Fruit fly (Drosophila melanogaster) whole organism, wandering third instar larva: ENCODE data around the gene Or9a.

Experiments used
- Abd-B ChIP-seq: fragments of >200 bp; optimal IDR thresholded peaks from 2 replicates; lab custom pipeline; 2017; ENCODE audit warnings: missing biosample characterization, missing genetic modification characterization
- CG32264 ChIP-seq: fragments of 200-800 bp; sonication (Bioruptor generic); optimal IDR thresholded peaks from 2 replicates; lab custom pipeline; 2016; ENCODE audit warnings: missing biosample characterization, missing genetic modification characterization
- CG9705 ChIP-seq: fragments of 200-800 bp; sonication (Bioruptor generic); optimal IDR thresholded peaks from 2 replicates; lab custom pipeline; 2018; ENCODE audit warnings: missing biosample characterization, mild to moderate bottlenecking, missing genetic modification characterization
- CrebA ChIP-seq: fragments of 200-800 bp; sonication (Bioruptor generic); optimal IDR thresholded peaks from 2 replicates; lab custom pipeline; 2016; ENCODE audit warnings: missing biosample characterization, mild to moderate bottlenecking, missing genetic modification characterization, borderline replicate concordance
- Dif ChIP-seq: fragments of 200-275, 200-300 bp; sonication (Bioruptor generic); optimal IDR thresholded peaks from 2 replicates; lab custom pipeline; 2018; ENCODE audit warnings: missing biosample characterization, missing genetic modification characterization; ENCODE audit not compliant: partially characterized antibody
- GATAd ChIP-seq: sonication (Bioruptor generic); optimal IDR thresholded peaks from 2 replicates; lab custom pipeline; 2016; ENCODE audit warnings: missing biosample characterization, missing genetic modification characterization
- HLH106 ChIP-seq: fragments of 200-800 bp; optimal IDR thresholded peaks from 3 replicates; lab custom pipeline; 2019; ENCODE audit warnings: missing biosample characterization, mild to moderate bottlenecking, missing genetic modification characterization, moderate library complexity
- Hnf4 ChIP-seq: fragments of 200-800 bp; sonication (Bioruptor generic); optimal IDR thresholded peaks from 2 replicates; lab custom pipeline; 2016; ENCODE audit warnings: missing biosample characterization, mild to moderate bottlenecking, missing genetic modification characterization
- Hr83 ChIP-seq: fragments of 200-300 bp; sonication (Bioruptor generic); optimal IDR thresholded peaks from 2 replicates; lab custom pipeline; 2016; ENCODE audit warnings: missing biosample characterization, mild to moderate bottlenecking, missing genetic modification characterization, moderate library complexity; ENCODE audit not compliant: poor library complexity, severe bottlenecking
- Jra ChIP-seq: sonication (Bioruptor generic); optimal IDR thresholded peaks from 2 replicates; lab custom pipeline; 2016; ENCODE audit warnings: missing biosample characterization, missing genetic modification characterization
- Mio ChIP-seq: sonication (Bioruptor generic); optimal IDR thresholded peaks from 2 replicates; lab custom pipeline; 2016; ENCODE audit warnings: missing biosample characterization, missing genetic modification characterization
- N ChIP-seq: fragments of >200 bp; optimal IDR thresholded peaks from 2 replicates; lab custom pipeline; 2018; ENCODE audit warnings: missing biosample characterization, missing external identifiers, missing genetic modification characterization
- OdsH ChIP-seq: fragments of 200-800 bp; sonication (Bioruptor generic); optimal IDR thresholded peaks from 2 replicates; lab custom pipeline; 2016; ENCODE audit warnings: missing biosample characterization, mild to moderate bottlenecking, missing genetic modification characterization
- Rel ChIP-seq, 2 experiments: fragments of 200-800 bp; sonication (Bioruptor generic) in 1 of 2; optimal IDR thresholded peaks; 2 replicates in 1 of 2; 3 replicates in 1 of 2; lab custom pipeline; 2016 to 2019; ENCODE audit warnings: mild to moderate bottlenecking in 2 of 2, missing biosample characterization in 2 of 2, missing genetic modification characterization in 2 of 2, moderate library complexity in 1 of 2
- Sp1 ChIP-seq: fragments of 200-800 bp; sonication (Bioruptor generic); optimal IDR thresholded peaks from 3 replicates; lab custom pipeline; 2019; ENCODE audit warnings: missing biosample characterization, mild to moderate bottlenecking, missing genetic modification characterization, moderate library complexity
- br ChIP-seq: fragments of 200-800 bp; sonication (Bioruptor generic); optimal IDR thresholded peaks from 2 replicates; lab custom pipeline; 2016; ENCODE audit warnings: missing biosample characterization, missing genetic modification characterization
- brk ChIP-seq: fragments of 200-800 bp; sonication (Bioruptor generic); optimal IDR thresholded peaks from 2 replicates; lab custom pipeline; 2016; ENCODE audit warnings: missing biosample characterization, mild to moderate bottlenecking, missing genetic modification characterization
- dl ChIP-seq, 2 experiments: fragments of 175-275, 200-275 bp in 1 of 2; fragments of 200-275 bp in 1 of 2; sonication (Bioruptor generic); optimal IDR thresholded peaks; lab custom pipeline; 2018; ENCODE audit warnings: mild to moderate bottlenecking in 2 of 2, missing biosample characterization in 2 of 2, missing genetic modification characterization in 2 of 2, moderate library complexity in 2 of 2; ENCODE audit not compliant: partially characterized antibody in 2 of 2, insufficient read depth in 1 of 2
- dmrt93B ChIP-seq: fragments of 200-800 bp; sonication (Bioruptor generic); optimal IDR thresholded peaks from 2 replicates; lab custom pipeline; 2018; ENCODE audit warnings: missing biosample characterization, mild to moderate bottlenecking, missing genetic modification characterization
- ey ChIP-seq: fragments of 200-800 bp; sonication (Bioruptor generic); optimal IDR thresholded peaks from 2 replicates; lab custom pipeline; 2016; ENCODE audit warnings: missing biosample characterization, missing genetic modification characterization
- foxo ChIP-seq, 2 experiments: fragments of 200-800 bp; sonication (Bioruptor generic); optimal IDR thresholded peaks; 2 replicates in 1 of 2; 3 replicates in 1 of 2; lab custom pipeline; 2016 to 2017; ENCODE audit warnings: missing biosample characterization in 2 of 2, missing genetic modification characterization in 2 of 2
- fru ChIP-seq: fragments of 200-800 bp; sonication (Bioruptor generic); optimal IDR thresholded peaks from 3 replicates; lab custom pipeline; 2016; ENCODE audit warnings: missing biosample characterization, mild to moderate bottlenecking, missing genetic modification characterization
- h ChIP-seq: fragments of 200-800 bp; sonication (Bioruptor generic); optimal IDR thresholded peaks from 3 replicates; lab custom pipeline; 2016; ENCODE audit warnings: missing biosample characterization, mild to moderate bottlenecking, missing genetic modification characterization
- jim ChIP-seq: fragments of 175-275, 200-325 bp; sonication (Bioruptor generic); optimal IDR thresholded peaks from 2 replicates; lab custom pipeline; 2016; ENCODE audit warnings: missing biosample characterization, mild to moderate bottlenecking, missing genetic modification characterization
- pan ChIP-seq: fragments of >200 bp; optimal IDR thresholded peaks from 2 replicates; lab custom pipeline; 2017
- psq ChIP-seq: fragments of 200-800 bp; sonication (Bioruptor generic); optimal IDR thresholded peaks from 3 replicates; lab custom pipeline; 2017; ENCODE audit warnings: missing biosample characterization, mild to moderate bottlenecking, missing genetic modification characterization, moderate library complexity
- rgr ChIP-seq: fragments of 200-800 bp; sonication (Bioruptor generic); optimal IDR thresholded peaks from 3 replicates; lab custom pipeline; 2016; ENCODE audit warnings: missing biosample characterization, mild to moderate bottlenecking, missing genetic modification characterization
- sage ChIP-seq: fragments of 200-800 bp; sonication (Bioruptor generic); optimal IDR thresholded peaks from 2 replicates; lab custom pipeline; 2016; ENCODE audit warnings: missing biosample characterization, mild to moderate bottlenecking, missing genetic modification characterization
- sv ChIP-seq: fragments of 200-800 bp; sonication (Bioruptor generic); optimal IDR thresholded peaks from 3 replicates; lab custom pipeline; 2016; ENCODE audit warnings: missing biosample characterization, missing genetic modification characterization
- tai ChIP-seq: sonication (Bioruptor generic); optimal IDR thresholded peaks from 2 replicates; lab custom pipeline; 2016; ENCODE audit warnings: missing biosample characterization, missing genetic modification characterization
- usp ChIP-seq: fragments of >200 bp; optimal IDR thresholded peaks from 2 replicates; lab custom pipeline; 2017; ENCODE audit warnings: missing biosample characterization, missing genetic modification characterization
- woc ChIP-seq: sonication (Bioruptor generic); optimal IDR thresholded peaks from 2 replicates; lab custom pipeline; 2016; ENCODE audit warnings: missing biosample characterization, mild to moderate bottlenecking, missing genetic modification characterization

Gene Or9a

DNA sequence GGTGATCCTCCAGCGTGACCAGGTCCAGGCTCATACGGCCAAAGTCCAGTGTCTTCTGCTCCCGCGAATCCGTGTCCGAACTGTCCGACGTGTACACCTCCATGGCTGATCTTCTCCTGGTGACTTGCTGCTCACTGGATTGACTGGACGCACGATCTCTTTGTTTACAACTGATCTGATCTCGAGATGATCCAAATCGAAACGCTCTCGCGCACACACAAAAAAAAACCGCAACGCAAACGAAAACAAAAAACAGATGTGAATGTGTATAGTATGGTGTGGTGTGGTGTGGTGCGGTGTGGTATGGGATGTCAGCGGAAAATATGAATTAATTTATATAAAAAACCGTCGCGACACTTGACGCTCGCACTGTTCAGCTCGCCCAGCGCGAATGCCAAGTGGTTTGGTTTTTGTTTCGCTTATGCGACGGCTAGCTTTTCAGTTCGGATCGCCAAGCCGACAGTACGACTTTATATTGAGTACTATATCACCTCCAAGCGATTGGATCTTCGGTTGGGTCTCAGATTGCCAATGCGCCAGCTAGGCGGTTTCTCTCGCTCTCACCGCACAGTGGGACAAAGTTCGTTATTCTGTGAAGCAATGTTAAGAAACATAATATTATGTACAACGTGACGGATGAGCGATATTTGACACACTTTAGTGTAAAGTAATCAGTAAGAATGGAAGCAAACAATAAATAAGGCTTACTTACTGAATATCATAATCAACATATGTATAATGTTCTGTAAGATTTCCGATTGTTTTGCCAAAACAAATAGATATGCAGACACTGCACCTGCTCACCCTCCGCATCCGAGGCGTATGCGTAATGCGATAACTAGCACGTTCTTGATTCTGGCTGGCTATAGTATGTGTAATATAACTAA is 26.9 kb upstream of the Or9a start:
- no peak for TF ChIP-seq usp (GFP tag; lab: Kevin White, UChicago)
- TF ChIP-seq dmrt93B (GFP tag; lab: Kevin White, UChicago) = peak; percentile 26
- TF ChIP-seq tai = no peak
- TF ChIP-seq psq (GFP tag; lab: Kevin White, UChicago) = peak; percentile 34
- no peak for TF ChIP-seq pan (lab: Kevin White, UChicago)
- TF ChIP-seq dl (GFP tag; optimal IDR thresholded peaks at IDR 0.05; lab: Kevin White, UChicago; ENCODE audit: insufficient read depth in 1 of 2, partially characterized antibody in 2 of 2) = no peak
- TF ChIP-seq woc (GFP tag; lab: Kevin White, UChicago) = peak; percentile 28
- TF ChIP-seq Hnf4 = peak; percentile 52
- TF ChIP-seq foxo (GFP tag; optimal IDR thresholded peaks at IDR 0.05; lab: Kevin White, UChicago) = peak in 1 of 2 experiments; percentile 74
- peak; percentile 67 for TF ChIP-seq HLH106 (tag; lab: Kevin White, UChicago)
- peak; percentile 64 for TF ChIP-seq OdsH (GFP tag; lab: Kevin White, UChicago)
- peak; percentile 66 for TF ChIP-seq Sp1 (GFP tag; lab: Kevin White, UChicago)
- TF ChIP-seq Abd-B = no peak
- TF ChIP-seq CG9705 = no peak
- peak; percentile 0 for TF ChIP-seq sage (GFP tag; lab: Kevin White, UChicago)
- no peak for TF ChIP-seq CG32264
- peak; percentile 39 for TF ChIP-seq sv (GFP tag; lab: Kevin White, UChicago)
- TF ChIP-seq fru (GFP tag; lab: Kevin White, UChicago) = peak; percentile 84
- peak; percentile 27 for TF ChIP-seq Jra (GFP tag; lab: Kevin White, UChicago)
- peak; percentile 4 for TF ChIP-seq jim (GFP tag; lab: Kevin White, UChicago)
- no peak for TF ChIP-seq GATAd (GFP tag; lab: Kevin White, UChicago)
- peak; percentile 8 for TF ChIP-seq Hr83 (GFP tag; lab: Kevin White, UChicago)
- TF ChIP-seq ey = peak; percentile 71
- TF ChIP-seq br (GFP tag; lab: Kevin White, UChicago) = peak; percentile 52
- TF ChIP-seq rgr (GFP tag; lab: Kevin White, UChicago) = peak; percentile 65
- peak; percentile 38 for TF ChIP-seq Rel (GFP tag; optimal IDR thresholded peaks at IDR 0.05; lab: Kevin White, UChicago)
- no peak for TF ChIP-seq Rel (tag; optimal IDR thresholded peaks at IDR 0.05; lab: Kevin White, UChicago)
- no peak for TF ChIP-seq N (GFP tag; lab: Kevin White, UChicago)
- peak; percentile 77 for TF ChIP-seq h (GFP tag; lab: Kevin White, UChicago)
- TF ChIP-seq Mio (GFP tag; lab: Kevin White, UChicago) = no peak
- TF ChIP-seq brk (GFP tag; lab: Kevin White, UChicago) = peak; percentile 63

DNA sequence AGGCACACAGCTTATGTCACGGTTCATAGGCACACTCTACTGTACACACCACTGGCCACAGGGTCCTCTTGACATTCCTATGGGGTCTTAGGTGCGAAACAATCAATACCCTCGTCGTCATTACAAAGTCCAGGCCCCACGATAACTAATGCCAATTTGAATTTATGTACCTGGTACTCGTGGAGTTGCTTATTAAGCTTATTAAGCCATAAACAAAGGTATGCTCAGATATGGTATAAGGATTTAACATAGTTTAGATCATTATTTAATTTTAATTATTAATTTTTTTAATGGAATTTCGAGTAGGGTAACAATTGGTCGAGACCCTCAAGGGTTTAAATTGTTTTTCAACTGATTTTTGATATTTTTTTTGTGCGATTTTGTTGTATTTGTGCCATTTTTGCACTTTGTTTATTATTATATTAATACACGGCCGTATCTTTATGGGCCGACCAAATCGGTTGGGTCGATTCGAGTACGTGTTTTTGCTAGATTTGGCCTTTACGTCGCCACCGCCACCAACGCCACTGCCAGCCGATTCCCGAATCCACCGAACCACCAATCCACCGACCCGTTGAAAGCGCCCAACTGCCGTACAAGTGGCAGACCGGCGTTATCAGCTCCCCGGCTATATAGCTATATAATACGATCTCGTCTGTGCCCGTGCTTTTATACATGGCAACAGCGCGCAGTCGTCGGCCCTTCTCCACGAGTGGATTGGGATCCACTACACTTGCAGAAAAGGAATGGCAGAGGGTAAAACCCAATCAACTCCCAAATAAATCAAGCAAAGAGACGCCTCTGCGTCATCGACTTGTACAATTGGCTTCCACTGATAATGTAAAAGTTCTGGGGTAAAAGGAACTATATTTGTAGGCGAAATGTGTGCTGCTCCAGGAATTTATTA is 25.0 kb upstream of the Or9a start:
- no peak for TF ChIP-seq CG9705
- peak; percentile 9 for TF ChIP-seq h (GFP tag; lab: Kevin White, UChicago)
- TF ChIP-seq Sp1 (GFP tag; lab: Kevin White, UChicago) = no peak
- no peak for TF ChIP-seq CrebA (GFP tag; lab: Kevin White, UChicago)
- no peak for TF ChIP-seq Rel (GFP tag; optimal IDR thresholded peaks at IDR 0.05; lab: Kevin White, UChicago)
- peak; percentile 58 for TF ChIP-seq Rel (tag; optimal IDR thresholded peaks at IDR 0.05; lab: Kevin White, UChicago)
- TF ChIP-seq psq (GFP tag; lab: Kevin White, UChicago) = no peak
- no peak for TF ChIP-seq br (GFP tag; lab: Kevin White, UChicago)
- no peak for TF ChIP-seq foxo (GFP tag; optimal IDR thresholded peaks at IDR 0.05; lab: Kevin White, UChicago)
- TF ChIP-seq woc (GFP tag; lab: Kevin White, UChicago) = peak; percentile 3
- no peak for TF ChIP-seq GATAd (GFP tag; lab: Kevin White, UChicago)
- no peak for TF ChIP-seq Dif (GFP tag; lab: Kevin White, UChicago)
- TF ChIP-seq HLH106 (tag; lab: Kevin White, UChicago) = peak; percentile 3
